Worm (Caenorhabditis elegans): ENCODE data around the gene F40G9.18.

DNA sequence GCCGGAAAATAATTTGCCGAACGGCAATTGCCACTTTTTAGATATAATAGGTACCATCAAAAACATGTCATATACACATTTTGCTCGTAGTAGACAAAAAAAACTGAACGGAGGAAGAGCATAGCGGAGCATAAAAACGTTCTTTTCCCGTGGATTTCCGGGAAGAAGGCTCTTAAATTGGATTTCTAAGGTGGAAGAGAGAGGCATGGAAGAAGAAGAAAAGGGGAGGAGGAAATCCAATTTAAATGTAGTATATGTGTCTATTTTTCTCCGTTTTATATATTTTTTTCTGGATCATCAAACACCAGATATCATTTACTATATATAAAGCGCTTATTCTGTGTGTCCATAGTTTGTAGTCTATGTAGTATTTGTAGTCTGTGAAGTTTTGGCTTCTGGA, 42.0 kb upstream of the F40G9.18 start:
- TF ChIP-seq fos-1 (tag; optimal IDR thresholded peaks at IDR 0.05) (no peak), zfp-2 (tag; optimal IDR thresholded peaks at IDR 0.05) (no peak)
